Worm (Caenorhabditis elegans): ENCODE results near the gene F38B6.6.

DNA sequence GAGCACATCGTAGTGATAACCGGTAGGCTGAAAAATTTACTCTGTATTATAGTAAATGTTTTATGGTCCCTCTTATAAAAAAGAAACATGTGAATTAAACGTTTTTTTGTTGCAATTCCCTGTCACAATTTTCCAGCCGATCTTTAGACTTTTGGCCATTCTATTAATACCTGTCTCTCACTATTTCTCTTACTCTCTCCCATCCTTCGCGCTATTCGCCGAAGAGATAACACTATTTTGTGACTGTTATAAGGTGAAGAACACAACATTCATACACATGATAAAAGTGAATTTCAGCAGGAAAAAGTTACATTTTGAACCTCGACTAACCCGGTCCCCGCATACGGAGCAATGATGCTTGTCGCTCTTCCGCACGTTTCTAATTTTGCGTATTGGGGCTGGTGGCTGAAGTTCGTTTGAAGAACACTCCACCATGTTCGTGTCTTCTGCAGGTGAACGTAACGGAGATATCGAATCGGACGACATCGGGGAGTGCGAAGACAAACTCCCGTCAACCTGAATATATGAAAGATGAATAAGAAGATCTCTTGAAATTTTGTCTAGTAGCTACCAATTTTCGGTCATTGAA lies 50.8 kb downstream of the F38B6.6 start:
- no peak for TF ChIP-seq rnt-1 (tag; optimal IDR thresholded peaks at IDR 0.05)
- no peak for TF ChIP-seq pros-1 (tag; optimal IDR thresholded peaks at IDR 0.05)
- no peak for TF ChIP-seq nhr-11 (tag; optimal IDR thresholded peaks at IDR 0.05)
- no peak for TF ChIP-seq C38D4.7 (GFP tag; optimal IDR thresholded peaks at IDR 0.05)
- TF ChIP-seq hlh-8 (tag; optimal IDR thresholded peaks at IDR 0.05): no peak
- TF ChIP-seq tbx-2 (tag; optimal IDR thresholded peaks at IDR 0.05): no peak

All from whole organism, late embryonic.